Fruit fly (Drosophila melanogaster) whole organism, embryonic: ENCODE measurements around the gene CG13928.

Experiments
- B-H1 ChIP-seq: fragments of 200-800 bp; sonication (Bioruptor generic); IDR thresholded peaks from 3 replicates; pipeline ENCODE4 v1.3.6; 2022; ENCODE audit warnings: missing biosample characterization, missing genetic modification characterization
- CG10366 ChIP-seq: fragments of 200-800 bp; sonication (Bioruptor generic); IDR thresholded peaks from 2 replicates; pipeline ENCODE4 v1.3.6; 2022; ENCODE audit warnings: missing biosample characterization, missing genetic modification characterization
- CG10654 ChIP-seq: fragments of 200-800 bp; sonication (Bioruptor generic); optimal IDR thresholded peaks from 2 replicates; lab custom pipeline; 2016; ENCODE audit warnings: missing biosample characterization, missing genetic modification characterization
- CG10979 ChIP-seq: fragments of 200-800 bp; sonication (Bioruptor generic); optimal IDR thresholded peaks from 2 replicates; lab custom pipeline; 2018; ENCODE audit warnings: missing biosample characterization, mild to moderate bottlenecking, missing genetic modification characterization, moderate library complexity
- CG11695 ChIP-seq: fragments of 200-800 bp; sonication (Bioruptor generic); IDR thresholded peaks from 3 replicates; pipeline ENCODE4 v1.3.6; 2022; ENCODE audit warnings: missing biosample characterization, missing genetic modification characterization
- CG12071 ChIP-seq: fragments of 200-800 bp; sonication (Bioruptor generic); optimal IDR thresholded peaks from 3 replicates; lab custom pipeline; 2018; ENCODE audit warnings: missing biosample characterization, mild to moderate bottlenecking, missing genetic modification characterization
- CG1233 ChIP-seq: fragments of 200-800 bp; sonication (Bioruptor generic); optimal IDR thresholded peaks from 4 replicates; lab custom pipeline; 2018; ENCODE audit warnings: missing biosample characterization, mild to moderate bottlenecking, missing genetic modification characterization
- CG13424 ChIP-seq: fragments of 200-800 bp; sonication (Bioruptor generic); optimal IDR thresholded peaks from 2 replicates; lab custom pipeline; 2019; ENCODE audit warnings: missing biosample characterization, mild to moderate bottlenecking, missing genetic modification characterization, moderate library complexity
- CG14014 ChIP-seq: fragments of 200-800 bp; sonication (Bioruptor generic); IDR thresholded peaks from 2 replicates; pipeline ENCODE4 v1.3.6; 2022; ENCODE audit warnings: missing biosample characterization, missing genetic modification characterization
- CG1602 ChIP-seq: fragments of 200-800 bp; sonication (Bioruptor generic); optimal IDR thresholded peaks from 3 replicates; lab custom pipeline; 2016; ENCODE audit warnings: missing biosample characterization, missing genetic modification characterization
- CG16815 ChIP-seq: fragments of 200-800 bp; sonication (Bioruptor generic); optimal IDR thresholded peaks from 3 replicates; lab custom pipeline; 2017; ENCODE audit warnings: missing biosample characterization, mild to moderate bottlenecking, missing genetic modification characterization
- CG16863 ChIP-seq: fragments of 200-800 bp; sonication (Bioruptor generic); optimal IDR thresholded peaks from 3 replicates; lab custom pipeline; 2016; ENCODE audit warnings: missing biosample characterization, missing genetic modification characterization
- CG17361 ChIP-seq: fragments of 200-800 bp; sonication (Bioruptor generic); IDR thresholded peaks from 3 replicates; pipeline ENCODE4 v1.3.6; 2022; ENCODE audit warnings: missing biosample characterization, missing genetic modification characterization
- CG17385 ChIP-seq: fragments of 200-800 bp; sonication (Bioruptor generic); optimal IDR thresholded peaks from 3 replicates; lab custom pipeline; 2018; ENCODE audit warnings: missing biosample characterization, mild to moderate bottlenecking, missing genetic modification characterization
- CG18476 ChIP-seq: fragments of 200-800 bp; sonication (Bioruptor generic); optimal IDR thresholded peaks from 2 replicates; lab custom pipeline; 2016; ENCODE audit warnings: missing biosample characterization, mild to moderate bottlenecking, missing genetic modification characterization
- CG2116 ChIP-seq: fragments of 200-800 bp; sonication (Bioruptor generic); optimal IDR thresholded peaks from 3 replicates; lab custom pipeline; 2018; ENCODE audit warnings: missing biosample characterization, mild to moderate bottlenecking, missing genetic modification characterization
- CG2202 ChIP-seq: fragments of 200-800 bp; sonication (Bioruptor generic); optimal IDR thresholded peaks from 2 replicates; lab custom pipeline; 2018; ENCODE audit warnings: missing biosample characterization, mild to moderate bottlenecking, missing genetic modification characterization
- CG2678 ChIP-seq: fragments of 200-800 bp; sonication (Bioruptor generic); optimal IDR thresholded peaks from 3 replicates; lab custom pipeline; 2019; ENCODE audit warnings: missing biosample characterization, mild to moderate bottlenecking, missing genetic modification characterization, moderate library complexity
- CG30431 ChIP-seq: fragments of 200-800 bp; sonication (Bioruptor generic); optimal IDR thresholded peaks from 2 replicates; lab custom pipeline; 2017; ENCODE audit warnings: missing biosample characterization, missing genetic modification characterization
- CG31224 ChIP-seq: fragments of 200-800 bp; sonication (Bioruptor generic); IDR thresholded peaks from 2 replicates; pipeline ENCODE4 v1.3.6; 2022; ENCODE audit warnings: missing biosample characterization, missing genetic modification characterization
- CG3163 ChIP-seq: fragments of 200-800 bp; sonication (Bioruptor generic); optimal IDR thresholded peaks from 3 replicates; lab custom pipeline; 2016; ENCODE audit warnings: missing biosample characterization, missing genetic modification characterization
- CG3407 ChIP-seq: fragments of 200-800 bp; sonication (Bioruptor generic); optimal IDR thresholded peaks from 2 replicates; lab custom pipeline; 2018; ENCODE audit warnings: missing biosample characterization, mild to moderate bottlenecking, missing genetic modification characterization
- CG3847 ChIP-seq: fragments of 200-800 bp; sonication (Bioruptor generic); IDR thresholded peaks from 2 replicates; pipeline ENCODE4 v1.3.6; 2022; ENCODE audit warnings: missing biosample characterization, missing genetic modification characterization
- CG42726 ChIP-seq: fragments of 200-800 bp; sonication (Bioruptor generic); IDR thresholded peaks from 2 replicates; pipeline ENCODE4 v1.3.6; 2022; ENCODE audit warnings: missing biosample characterization, missing genetic modification characterization; ENCODE audit not compliant: partially characterized antibody
- CG4404 ChIP-seq: fragments of 200-800 bp; sonication (Bioruptor generic); IDR thresholded peaks from 2 replicates; pipeline ENCODE4 v1.3.6; 2022; ENCODE audit warnings: missing biosample characterization, missing genetic modification characterization
- CG6791 ChIP-seq: fragments of 200-800 bp; sonication (Bioruptor generic); IDR thresholded peaks from 3 replicates; pipeline ENCODE4 v1.3.6; 2022; ENCODE audit warnings: missing biosample characterization, missing genetic modification characterization; ENCODE audit not compliant: partially characterized antibody
- CG7786 ChIP-seq: fragments of 200-800 bp; sonication (Bioruptor generic); optimal IDR thresholded peaks from 2 replicates; lab custom pipeline; 2016; ENCODE audit warnings: missing biosample characterization, missing genetic modification characterization
- CG8924 ChIP-seq: fragments of 200-800 bp; optimal IDR thresholded peaks from 3 replicates; lab custom pipeline; 2019; ENCODE audit warnings: missing biosample characterization, mild to moderate bottlenecking, missing genetic modification characterization, moderate library complexity
- CG9797 ChIP-seq: fragments of 200-800 bp; sonication (Bioruptor generic); optimal IDR thresholded peaks from 3 replicates; lab custom pipeline; 2018; ENCODE audit warnings: missing biosample characterization, mild to moderate bottlenecking, missing genetic modification characterization
- Fer3 ChIP-seq: fragments of 200-800 bp; sonication (Bioruptor generic); optimal IDR thresholded peaks from 2 replicates; lab custom pipeline; 2018; ENCODE audit warnings: missing biosample characterization, mild to moderate bottlenecking, missing genetic modification characterization, moderate library complexity
- GATAe ChIP-seq: fragments of 200-800 bp; sonication (Bioruptor generic); conservative IDR thresholded peaks from 2 replicates; pipeline ENCODE4 v1.3.6; 2022; ENCODE audit warnings: missing biosample characterization, missing genetic modification characterization
- Hr78 ChIP-seq, 2 experiments: fragments of 200-800 bp in 1 of 2; fragments of >200 bp in 1 of 2; sonication (Bioruptor generic) in 1 of 2; optimal IDR thresholded peaks; 2 replicates each; lab custom pipeline; 2017 to 2019; ENCODE audit warnings: missing biosample characterization in 2 of 2, missing genetic modification characterization in 2 of 2, mild to moderate bottlenecking in 1 of 2, moderate library complexity in 1 of 2
- Kr ChIP-seq: fragments of 200-800 bp; sonication (Bioruptor generic); optimal IDR thresholded peaks from 2 replicates; lab custom pipeline; 2017; ENCODE audit warnings: missing biosample characterization, mild to moderate bottlenecking, missing genetic modification characterization
- Nf-YA ChIP-seq: fragments of 200-800 bp; sonication (Bioruptor generic); IDR thresholded peaks from 2 replicates; pipeline ENCODE4 v1.3.6; 2022; ENCODE audit warnings: missing biosample characterization, missing genetic modification characterization
- bbx ChIP-seq: fragments of 200-800 bp; sonication (Bioruptor generic); IDR thresholded peaks from 2 replicates; pipeline ENCODE4 v1.3.6; 2022; ENCODE audit warnings: missing biosample characterization, missing genetic modification characterization; ENCODE audit not compliant: partially characterized antibody
- dimm ChIP-seq: fragments of 200-800 bp; sonication (Bioruptor generic); IDR thresholded peaks from 2 replicates; pipeline ENCODE4 v1.3.6; 2022; ENCODE audit warnings: missing biosample characterization, missing genetic modification characterization
- en ChIP-seq: fragments of 200-800 bp; sonication (Bioruptor generic); optimal IDR thresholded peaks from 2 replicates; lab custom pipeline; 2016; ENCODE audit warnings: missing biosample characterization, missing genetic modification characterization
- esg ChIP-seq: fragments of 200-800 bp; sonication (Bioruptor generic); conservative IDR thresholded peaks from 2 replicates; pipeline ENCODE4 v1.3.6; 2022; ENCODE audit warnings: missing biosample characterization, missing genetic modification characterization
- gcm2 ChIP-seq: fragments of 200-800 bp; sonication (Bioruptor generic); optimal IDR thresholded peaks from 2 replicates; lab custom pipeline; 2016; ENCODE audit warnings: missing biosample characterization, missing genetic modification characterization
- ham ChIP-seq: fragments of 200-800 bp; sonication (Bioruptor generic); IDR thresholded peaks from 2 replicates; pipeline ENCODE4 v1.3.6; 2022; ENCODE audit warnings: missing biosample characterization, missing genetic modification characterization
- kni ChIP-seq: fragments of 200-800 bp; sonication (Bioruptor generic); optimal IDR thresholded peaks from 3 replicates; lab custom pipeline; 2017; ENCODE audit warnings: mild to moderate bottlenecking, missing biosample characterization, missing genetic modification reagents, missing genetic modification characterization
- lov ChIP-seq, 2 experiments: fragments of 200-800 bp in 1 of 2; fragments of >200 bp in 1 of 2; sonication (Bioruptor generic) in 1 of 2; IDR thresholded peaks in 1 of 2; optimal IDR thresholded peaks in 1 of 2; 2 replicates in 1 of 2; 3 replicates in 1 of 2; pipeline versions ENCODE4 v1.3.6 to Lab custom; 2017 to 2022; ENCODE audit warnings: missing biosample characterization in 1 of 2, missing genetic modification characterization in 1 of 2
- odd ChIP-seq: fragments of 200-800 bp; sonication (Bioruptor generic); optimal IDR thresholded peaks from 2 replicates; lab custom pipeline; 2017; ENCODE audit warnings: missing biosample characterization, mild to moderate bottlenecking, missing genetic modification characterization
- pb ChIP-seq: fragments of 200-800 bp; sonication (Bioruptor generic); optimal IDR thresholded peaks from 3 replicates; lab custom pipeline; 2016; ENCODE audit warnings: missing biosample characterization, missing genetic modification characterization
- pros ChIP-seq: fragments of 200-800 bp; sonication (Bioruptor generic); optimal IDR thresholded peaks from 3 replicates; lab custom pipeline; 2019; ENCODE audit warnings: missing biosample characterization, mild to moderate bottlenecking, missing genetic modification characterization, moderate library complexity
- ranshi ChIP-seq: fragments of 200-800 bp; sonication (Bioruptor generic); IDR thresholded peaks from 2 replicates; pipeline ENCODE4 v1.3.6; 2022; ENCODE audit warnings: missing biosample characterization, missing genetic modification characterization
- salm ChIP-seq: fragments of 200-800 bp; sonication (Bioruptor generic); optimal IDR thresholded peaks from 2 replicates; lab custom pipeline; 2018; ENCODE audit warnings: missing biosample characterization, mild to moderate bottlenecking, missing genetic modification characterization
- shn ChIP-seq: fragments of 200-800 bp; sonication (Bioruptor generic); optimal IDR thresholded peaks from 3 replicates; lab custom pipeline; 2016; ENCODE audit warnings: missing biosample characterization, missing genetic modification characterization
- sug ChIP-seq: fragments of 200-800 bp; optimal IDR thresholded peaks from 2 replicates; lab custom pipeline; 2019; ENCODE audit warnings: missing biosample characterization, mild to moderate bottlenecking, missing genetic modification characterization, moderate library complexity
- tap ChIP-seq: fragments of 200-800 bp; optimal IDR thresholded peaks from 3 replicates; lab custom pipeline; 2019; ENCODE audit warnings: missing biosample characterization, mild to moderate bottlenecking, missing genetic modification characterization, moderate library complexity
- tin ChIP-seq: fragments of 200-800 bp; sonication (Bioruptor generic); optimal IDR thresholded peaks from 3 replicates; lab custom pipeline; 2016; ENCODE audit warnings: missing biosample characterization, missing genetic modification characterization

CG13928 gene

DNA sequence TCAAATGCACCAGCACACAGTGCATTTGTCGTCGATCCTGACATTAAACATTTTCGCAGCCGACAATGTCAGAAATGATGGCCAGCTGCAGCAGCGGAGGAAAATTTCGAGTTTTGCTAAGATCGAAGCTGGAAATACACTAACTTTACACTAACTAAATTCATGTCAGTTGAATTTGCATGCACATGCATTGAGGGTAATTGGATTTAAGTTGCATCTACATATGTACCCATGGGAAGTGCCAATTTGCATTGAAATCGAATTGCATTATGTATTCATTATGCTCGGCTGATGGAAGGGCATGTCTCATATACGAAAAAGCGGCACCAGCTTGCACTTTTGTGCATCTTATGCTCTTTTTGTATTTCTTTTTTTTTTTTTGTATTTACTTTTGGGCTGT lies 43.4 kb downstream of the CG13928 start (continued):
- TF ChIP-seq B-H1 (GFP tag; lab: Robert Waterston, UW) (no peak), CG16863 (GFP tag; lab: Kevin White, UChicago) (no peak), CG17361 (GFP tag; lab: Robert Waterston, UW) (0 out of 3 replicates have a peak, but pooled peaks have one; percentile 39), tin (GFP tag; lab: Kevin White, UChicago) (no peak), ham (GFP tag; lab: Robert Waterston, UW) (no peak), Kr (GFP tag; lab: Kevin White, UChicago) (no peak), en (GFP tag; lab: Kevin White, UChicago) (no peak), odd (GFP tag; lab: Kevin White, UChicago) (no peak), CG18476 (GFP tag; lab: Kevin White, UChicago) (no peak), CG17385 (GFP tag; lab: Kevin White, UChicago) (no peak), CG4404 (0 out of 2 replicates have a peak, but pooled peaks have one; percentile 18), CG2116 (GFP tag; lab: Kevin White, UChicago) (no peak), pb (GFP tag; lab: Kevin White, UChicago) (no peak), ranshi (GFP tag; lab: Robert Waterston, UW) (no peak), CG30431 (no peak), CG42726 (no peak), CG1602 (GFP tag; lab: Kevin White, UChicago) (no peak), lov (optimal IDR thresholded peaks at IDR 0.05; lab: Kevin White, UChicago) (no peak), lov (GFP tag; IDR thresholded peaks at IDR 0.05; lab: Robert Waterston, UW) (no peak), CG3407 (GFP tag; lab: Kevin White, UChicago) (no peak), gcm2 (GFP tag; lab: Kevin White, UChicago) (no peak), pros (GFP tag; lab: Kevin White, UChicago) (no peak), CG10654 (GFP tag; lab: Kevin White, UChicago) (no peak), CG12071 (peak; percentile 30), dimm (no peak), CG10366 (GFP tag; lab: Robert Waterston, UW) (peak; percentile 7; the same call in 1 of the 2 replicates), CG8924 (tag; lab: Kevin White, UChicago) (no peak), bbx (GFP tag; lab: Robert Waterston, UW) (no peak), CG2202 (no peak), sug (tag; lab: Kevin White, UChicago) (no peak), CG2678 (tag; lab: Kevin White, UChicago) (peak; percentile 28), shn (GFP tag; lab: Kevin White, UChicago) (no peak), CG13424 (tag; lab: Kevin White, UChicago) (no peak), tap (peak; percentile 47), kni (GFP tag; lab: Kevin White, UChicago) (no peak), CG1233 (no peak), GATAe (GFP tag; lab: Robert Waterston, UW) (no peak), CG16815 (GFP tag; lab: Kevin White, UChicago) (no peak), CG3847 (GFP tag; lab: Robert Waterston, UW) (no peak), CG7786 (no peak), CG11695 (GFP tag; lab: Robert Waterston, UW) (no peak; the same call in 2 of the 3 replicates), salm (tag; lab: Kevin White, UChicago) (no peak), Nf-YA (GFP tag; lab: Robert Waterston, UW) (peak; percentile 31; the same call in 1 of the 2 replicates), CG6791 (no peak), Hr78 (GFP tag; optimal IDR thresholded peaks at IDR 0.05; lab: Kevin White, UChicago) (no peak), Fer3 (tag; lab: Kevin White, UChicago) (no peak), esg (GFP tag; lab: Robert Waterston, UW) (no peak), CG3163 (no peak), CG14014 (no peak), CG31224 (no peak), CG9797 (GFP tag; lab: Kevin White, UChicago) (no peak), CG10979 (tag; lab: Kevin White, UChicago) (peak; percentile 24)
